Worm (Caenorhabditis elegans) whole organism, L4 larva: ENCODE data around the gene K01D12.10.

Experiments used
- F26F4.8 ChIP-seq: fragments of 200-800 bp; sonication (Bioruptor generic); conservative IDR thresholded peaks from 2 replicates; pipeline ENCODE4 v1.3.6; 2022; ENCODE audit warnings: missing genetic modification characterization, missing compliant biosample characterization
- F44E2.7 ChIP-seq: fragments of 200-800 bp; sonication (Bioruptor generic); IDR thresholded peaks from 2 replicates; pipeline ENCODE4 v2.1.2; 2022; ENCODE audit warnings: missing genetic modification characterization, missing compliant biosample characterization
- ceh-82 ChIP-seq: sonication (generic microtip); optimal IDR thresholded peaks from 2 replicates; lab custom pipeline; 2017; ENCODE audit warnings: missing biosample characterization, missing genetic modification characterization
- dmd-6 ChIP-seq: fragments of 200-800 bp; sonication (Bioruptor generic); IDR thresholded peaks from 2 replicates; pipeline ENCODE4 v1.3.6; 2022; ENCODE audit warnings: missing genetic modification reagents, missing genetic modification characterization, missing compliant biosample characterization
- dpl-1 ChIP-seq: fragments of 150-350 bp; optimal IDR thresholded peaks from 2 replicates; lab custom pipeline; 2014; ENCODE audit warnings: missing biosample characterization, missing genetic modification reagents, missing genetic modification characterization
- lin-1 ChIP-seq: fragments of 200-800 bp; sonication (Bioruptor generic); IDR thresholded peaks from 2 replicates; pipeline ENCODE4 v1.3.6; 2022; ENCODE audit warnings: missing genetic modification reagents, missing genetic modification characterization, missing compliant biosample characterization
- mdl-1 ChIP-seq, 2 experiments: fragments of 150-350 bp in 1 of 2; sonication (generic microtip) in 1 of 2; optimal IDR thresholded peaks; 2 replicates each; lab custom pipeline; 2014 to 2017; ENCODE audit warnings: missing biosample characterization in 2 of 2, missing genetic modification characterization in 2 of 2
- mxl-2 ChIP-seq: fragments of 200-800 bp; sonication (Bioruptor generic); conservative IDR thresholded peaks from 2 replicates; pipeline ENCODE4 v1.3.6; 2022; ENCODE audit warnings: missing genetic modification reagents, missing genetic modification characterization, missing compliant biosample characterization
- nhr-10 ChIP-seq: fragments of 150-350 bp; optimal IDR thresholded peaks from 2 replicates; lab custom pipeline; 2014; ENCODE audit warnings: missing biosample characterization, missing genetic modification characterization
- nhr-76 ChIP-seq: fragments of 150-350 bp; optimal IDR thresholded peaks from 2 replicates; lab custom pipeline; 2014; ENCODE audit warnings: missing biosample characterization, missing genetic modification characterization
- skn-1 ChIP-seq: fragments of 150-350 bp; optimal IDR thresholded peaks from 2 replicates; lab custom pipeline; 2014; ENCODE audit warnings: missing biosample characterization, missing genetic modification characterization
- unc-130 ChIP-seq: sonication (generic microtip); optimal IDR thresholded peaks from 2 replicates; lab custom pipeline; 2016; ENCODE audit warnings: missing genetic modification reagents, missing genetic modification characterization, missing compliant biosample characterization

- no peak for TF ChIP-seq nhr-76 (tag; lab: Kevin White, UChicago)
- TF ChIP-seq F44E2.7 (GFP tag; lab: Robert Waterston, UW) = no peak
- no peak for TF ChIP-seq nhr-10
- TF ChIP-seq unc-130 = no peak
- no peak for TF ChIP-seq dpl-1
- no peak for TF ChIP-seq skn-1
- TF ChIP-seq mxl-2 (GFP tag; lab: Robert Waterston, UW) = no peak
- TF ChIP-seq lin-1 = no peak
- TF ChIP-seq ceh-82 = no peak
- TF ChIP-seq F26F4.8 = no peak
- TF ChIP-seq dmd-6 (GFP tag; lab: Robert Waterston, UW) = no peak
- no peak for TF ChIP-seq mdl-1 (tag; optimal IDR thresholded peaks at IDR 0.05; lab: Kevin White, UChicago)
Measured at ce11 chrV:12386154-12386553, 19.9 kb upstream of the K01D12.10 start, which contains the start of gene K01D12.15.
